Fruit fly (Drosophila melanogaster) whole organism, embryonic: ENCODE data around the gene Rchy1.

Experiments
- CG10267 ChIP-seq: fragments of 200-800 bp; sonication (Bioruptor generic); optimal IDR thresholded peaks from 2 replicates; lab custom pipeline; 2018; ENCODE audit warnings: missing biosample characterization, mild to moderate bottlenecking, missing genetic modification characterization, moderate library complexity
- CG10274 ChIP-seq: fragments of 200-800 bp; sonication (Bioruptor generic); optimal IDR thresholded peaks from 3 replicates; lab custom pipeline; 2017; ENCODE audit warnings: missing biosample characterization, mild to moderate bottlenecking, missing genetic modification characterization
- CG10321 ChIP-seq: fragments of 200-800 bp; sonication (Bioruptor generic); IDR thresholded peaks from 2 replicates; pipeline ENCODE4 v1.3.6; 2022; ENCODE audit warnings: missing biosample characterization, missing genetic modification characterization
- CG11560 ChIP-seq: fragments of 200-800 bp; sonication (Bioruptor generic); IDR thresholded peaks from 3 replicates; pipeline ENCODE4 v1.3.6; 2022; ENCODE audit warnings: missing biosample characterization, missing genetic modification characterization
- CG12155 ChIP-seq: fragments of 200-800 bp; sonication (Bioruptor generic); optimal IDR thresholded peaks from 3 replicates; lab custom pipeline; 2016; ENCODE audit warnings: missing biosample characterization, missing genetic modification characterization
- CG1233 ChIP-seq: fragments of 200-800 bp; sonication (Bioruptor generic); optimal IDR thresholded peaks from 4 replicates; lab custom pipeline; 2018; ENCODE audit warnings: missing biosample characterization, mild to moderate bottlenecking, missing genetic modification characterization
- CG12659 ChIP-seq: fragments of 200-800 bp; sonication (Bioruptor generic); optimal IDR thresholded peaks from 3 replicates; lab custom pipeline; 2017; ENCODE audit warnings: mild to moderate bottlenecking, missing biosample characterization, missing genetic modification reagents, missing genetic modification characterization
- CG15011 ChIP-seq: fragments of 200-800 bp; sonication (Bioruptor generic); optimal IDR thresholded peaks from 3 replicates; lab custom pipeline; 2018; ENCODE audit warnings: missing biosample characterization, mild to moderate bottlenecking, missing genetic modification characterization
- CG1529 ChIP-seq: fragments of 200-800 bp; sonication (Bioruptor generic); optimal IDR thresholded peaks from 3 replicates; lab custom pipeline; 2018; ENCODE audit warnings: missing biosample characterization, missing genetic modification characterization
- CG17385 ChIP-seq: fragments of 200-800 bp; sonication (Bioruptor generic); optimal IDR thresholded peaks from 3 replicates; lab custom pipeline; 2018; ENCODE audit warnings: missing biosample characterization, mild to moderate bottlenecking, missing genetic modification characterization
- CG17568 ChIP-seq: fragments of 200-800 bp; sonication (Bioruptor generic); optimal IDR thresholded peaks from 2 replicates; lab custom pipeline; 2018; ENCODE audit warnings: missing biosample characterization, mild to moderate bottlenecking, missing genetic modification characterization, moderate library complexity
- CG18764 ChIP-seq: fragments of 200-800 bp; sonication (Bioruptor generic); optimal IDR thresholded peaks from 3 replicates; lab custom pipeline; 2016; ENCODE audit warnings: missing biosample characterization, missing genetic modification characterization
- CG2202 ChIP-seq: fragments of 200-800 bp; sonication (Bioruptor generic); optimal IDR thresholded peaks from 2 replicates; lab custom pipeline; 2018; ENCODE audit warnings: missing biosample characterization, mild to moderate bottlenecking, missing genetic modification characterization
- CG33213 ChIP-seq: fragments of 200-800 bp; sonication (Bioruptor generic); optimal IDR thresholded peaks from 3 replicates; lab custom pipeline; 2016; ENCODE audit warnings: missing biosample characterization, missing genetic modification characterization
- CG4328 ChIP-seq: fragments of 200-800 bp; sonication (Bioruptor generic); optimal IDR thresholded peaks from 3 replicates; lab custom pipeline; 2017; ENCODE audit warnings: missing biosample characterization, missing genetic modification reagents, missing genetic modification characterization
- CG4404 ChIP-seq: fragments of 200-800 bp; sonication (Bioruptor generic); IDR thresholded peaks from 2 replicates; pipeline ENCODE4 v1.3.6; 2022; ENCODE audit warnings: missing biosample characterization, missing genetic modification characterization
- CG4854 ChIP-seq: fragments of 200-800 bp; sonication (Bioruptor generic); optimal IDR thresholded peaks from 2 replicates; lab custom pipeline; 2016; ENCODE audit warnings: missing biosample characterization, missing genetic modification characterization, inconsistent platforms
- CG6654 ChIP-seq: fragments of 200-800 bp; sonication (Bioruptor generic); optimal IDR thresholded peaks from 2 replicates; lab custom pipeline; 2017; ENCODE audit warnings: missing biosample characterization, mild to moderate bottlenecking, missing genetic modification characterization
- CG6854 ChIP-seq: fragments of 200-800 bp; sonication (Bioruptor generic); optimal IDR thresholded peaks from 3 replicates; lab custom pipeline; 2017; ENCODE audit warnings: missing biosample characterization, mild to moderate bottlenecking, missing genetic modification characterization
- CG8290 ChIP-seq, 3 experiments: fragments of 200-800 bp; sonication (Bioruptor generic); optimal IDR thresholded peaks; 2 replicates each; lab custom pipeline; 2016 to 2019; ENCODE audit warnings: missing biosample characterization in 3 of 3, missing genetic modification characterization in 3 of 3, mild to moderate bottlenecking in 2 of 3, moderate library complexity in 1 of 3
- CkIIα-i1 ChIP-seq: fragments of 200-800 bp; sonication (Bioruptor generic); IDR thresholded peaks from 2 replicates; pipeline ENCODE4 v1.3.6; 2022; ENCODE audit warnings: missing biosample characterization, missing genetic modification characterization
- Fer3 ChIP-seq: fragments of 200-800 bp; sonication (Bioruptor generic); optimal IDR thresholded peaks from 2 replicates; lab custom pipeline; 2018; ENCODE audit warnings: missing biosample characterization, mild to moderate bottlenecking, missing genetic modification characterization, moderate library complexity
- Gsc ChIP-seq: fragments of 200-800 bp; sonication (Bioruptor generic); IDR thresholded peaks from 2 replicates; pipeline ENCODE4 v1.3.6; 2022; ENCODE audit warnings: missing biosample characterization, missing genetic modification characterization
- MTF-1 ChIP-seq: fragments of 200-800 bp; sonication (Bioruptor generic); optimal IDR thresholded peaks from 2 replicates; lab custom pipeline; 2018; ENCODE audit warnings: missing biosample characterization, mild to moderate bottlenecking, missing genetic modification characterization, borderline replicate concordance
- Mes4 ChIP-seq: fragments of 200-800 bp; sonication (Bioruptor generic); optimal IDR thresholded peaks from 2 replicates; lab custom pipeline; 2016; ENCODE audit warnings: missing biosample characterization, missing genetic modification characterization
- NC2α ChIP-seq: fragments of 200-800 bp; sonication (Bioruptor generic); optimal IDR thresholded peaks from 2 replicates; lab custom pipeline; 2016; ENCODE audit warnings: missing biosample characterization, missing genetic modification characterization
- Sox100B ChIP-seq: fragments of 200-800 bp; sonication (Bioruptor generic); optimal IDR thresholded peaks from 3 replicates; lab custom pipeline; 2018; ENCODE audit warnings: missing biosample characterization, mild to moderate bottlenecking, missing genetic modification characterization
- Xbp1 ChIP-seq: fragments of 200-800 bp; sonication (Bioruptor generic); optimal IDR thresholded peaks from 3 replicates; lab custom pipeline; 2016; ENCODE audit warnings: missing biosample characterization, mild to moderate bottlenecking, missing genetic modification characterization
- ase ChIP-seq: fragments of 200-800 bp; sonication (Bioruptor generic); IDR thresholded peaks from 3 replicates; pipeline ENCODE4 v1.3.6; 2022; ENCODE audit warnings: missing biosample characterization, missing genetic modification characterization
- chif ChIP-seq, 2 experiments: fragments of 200-800 bp; sonication (Bioruptor generic); optimal IDR thresholded peaks; 3 replicates each; lab custom pipeline; 2016; ENCODE audit warnings: missing biosample characterization in 2 of 2, missing genetic modification characterization in 2 of 2
- chn ChIP-seq: fragments of 200-800 bp; sonication (Bioruptor generic); optimal IDR thresholded peaks from 2 replicates; lab custom pipeline; 2016; ENCODE audit warnings: missing biosample characterization, missing genetic modification characterization
- ci ChIP-seq: fragments of 200-800 bp; sonication (Bioruptor generic); IDR thresholded peaks from 3 replicates; pipeline ENCODE4 v1.3.6; 2022; ENCODE audit warnings: missing biosample characterization, missing genetic modification characterization
- dan ChIP-seq: fragments of 200-800 bp; sonication (Bioruptor generic); IDR thresholded peaks from 2 replicates; pipeline ENCODE4 v1.3.6; 2022; ENCODE audit warnings: missing biosample characterization, missing genetic modification characterization
- danr ChIP-seq: fragments of 200-800 bp; sonication (Bioruptor generic); IDR thresholded peaks from 2 replicates; pipeline ENCODE4 v1.3.6; 2022; ENCODE audit warnings: missing biosample characterization, missing genetic modification characterization
- dmrt11E ChIP-seq: fragments of 200-800 bp; sonication (Bioruptor generic); optimal IDR thresholded peaks from 3 replicates; lab custom pipeline; 2018; ENCODE audit warnings: missing biosample characterization, mild to moderate bottlenecking, missing genetic modification characterization, moderate library complexity
- dpn ChIP-seq, 2 experiments: fragments of 200-800 bp; sonication (Bioruptor generic); optimal IDR thresholded peaks; 3 replicates each; lab custom pipeline; 2016; ENCODE audit warnings: missing biosample characterization in 2 of 2, missing genetic modification characterization in 2 of 2
- esg ChIP-seq: fragments of 200-800 bp; sonication (Bioruptor generic); conservative IDR thresholded peaks from 2 replicates; pipeline ENCODE4 v1.3.6; 2022; ENCODE audit warnings: missing biosample characterization, missing genetic modification characterization
- fd64A ChIP-seq: fragments of 200-800 bp; sonication (Bioruptor generic); optimal IDR thresholded peaks from 3 replicates; lab custom pipeline; 2018; ENCODE audit warnings: missing biosample characterization, mild to moderate bottlenecking, missing genetic modification characterization
- fd96Cb ChIP-seq: fragments of 200-800 bp; sonication (Bioruptor generic); optimal IDR thresholded peaks from 2 replicates; lab custom pipeline; 2018; ENCODE audit warnings: missing biosample characterization, mild to moderate bottlenecking, missing genetic modification characterization, moderate library complexity
- gce ChIP-seq: fragments of 200-800 bp; sonication (Bioruptor generic); IDR thresholded peaks from 3 replicates; pipeline ENCODE4 v1.3.6; 2022; ENCODE audit warnings: missing biosample characterization, missing genetic modification characterization
- hbn ChIP-seq: fragments of 200-800 bp; sonication (Bioruptor generic); IDR thresholded peaks from 2 replicates; pipeline ENCODE4 v1.3.6; 2022; ENCODE audit warnings: missing biosample characterization, missing genetic modification characterization; ENCODE audit not compliant: partially characterized antibody
- lab ChIP-seq: fragments of 200-800 bp; sonication (Bioruptor generic); optimal IDR thresholded peaks from 3 replicates; lab custom pipeline; 2017; ENCODE audit warnings: missing biosample characterization, missing genetic modification characterization, mild to moderate bottlenecking, moderate library complexity, missing genetic modification reagents
- rib ChIP-seq: fragments of 200-800 bp; sonication (Bioruptor generic); IDR thresholded peaks from 2 replicates; pipeline ENCODE4 v1.3.6; 2022; ENCODE audit warnings: missing biosample characterization, missing genetic modification characterization
- row ChIP-seq: fragments of 200-800 bp; sonication (Bioruptor generic); IDR thresholded peaks from 3 replicates; pipeline ENCODE4 v1.3.6; 2022; ENCODE audit warnings: missing biosample characterization, missing genetic modification characterization
- seq ChIP-seq: fragments of 200-800 bp; sonication (Bioruptor generic); IDR thresholded peaks from 2 replicates; pipeline ENCODE4 v1.3.6; 2022; ENCODE audit warnings: missing biosample characterization, missing genetic modification characterization
- slbo ChIP-seq: fragments of 200-800 bp; sonication (Bioruptor generic); IDR thresholded peaks from 2 replicates; pipeline ENCODE4 v1.3.6; 2022; ENCODE audit warnings: missing biosample characterization, missing genetic modification characterization
- tna ChIP-seq: fragments of 200-800 bp; sonication (Bioruptor generic); IDR thresholded peaks from 2 replicates; pipeline ENCODE4 v1.3.6; 2022; ENCODE audit warnings: missing biosample characterization, missing genetic modification characterization; ENCODE audit not compliant: partially characterized antibody
- twi ChIP-seq: fragments of 200-800 bp; optimal IDR thresholded peaks from 2 replicates; lab custom pipeline; 2019; ENCODE audit warnings: missing biosample characterization, mild to moderate bottlenecking, missing genetic modification characterization, moderate library complexity
- yki ChIP-seq: fragments of >200 bp; optimal IDR thresholded peaks from 3 replicates; lab custom pipeline; 2018
- zf30C ChIP-seq: fragments of 200-800 bp; sonication (Bioruptor generic); optimal IDR thresholded peaks from 3 replicates; lab custom pipeline; 2018; ENCODE audit warnings: missing biosample characterization, mild to moderate bottlenecking, missing genetic modification characterization

Gene Rchy1

DNA sequence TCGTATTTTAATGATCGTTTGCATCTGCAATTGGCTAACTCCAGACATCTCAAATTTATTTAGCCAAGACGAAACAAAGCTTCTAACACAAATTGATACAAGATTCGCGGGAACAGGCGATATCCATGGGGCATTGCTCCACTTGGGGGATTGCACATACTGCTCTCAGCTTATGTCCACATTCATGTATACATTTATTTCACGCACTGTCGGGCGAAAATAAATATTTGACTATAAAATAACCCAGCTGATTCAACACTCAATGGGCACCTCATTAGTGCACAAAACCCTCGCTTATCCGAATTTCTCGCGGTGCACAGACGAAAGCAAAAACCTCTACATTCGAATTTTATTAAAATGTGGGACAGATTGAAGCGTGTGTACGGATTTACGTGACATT is 4.0 kb downstream of the Rchy1 start (continued):
- peak; percentile 1 for TF ChIP-seq CG2202 (tag; lab: Kevin White, UChicago)
- no peak for TF ChIP-seq CG4404
- TF ChIP-seq CkIIα-i1 (GFP tag; lab: Robert Waterston, UW): no peak
- TF ChIP-seq CG11560 (tag; lab: Robert Waterston, UW): no peak
- TF ChIP-seq Mes4 (GFP tag; lab: Kevin White, UChicago): no peak
- peak; percentile 23 for TF ChIP-seq CG4854 (GFP tag; lab: Kevin White, UChicago)
- TF ChIP-seq tna (GFP tag; lab: Robert Waterston, UW): no peak
- no peak for TF ChIP-seq NC2α (GFP tag; lab: Kevin White, UChicago)
- peak; percentile 18 for TF ChIP-seq CG12659 (GFP tag; lab: Kevin White, UChicago)
- TF ChIP-seq gce (GFP tag; lab: Robert Waterston, UW): no peak
- TF ChIP-seq slbo (GFP tag; lab: Robert Waterston, UW): no peak
- no peak for TF ChIP-seq hbn
- no peak for TF ChIP-seq twi (tag; lab: Kevin White, UChicago)
- peak; percentile 18 for TF ChIP-seq zf30C (GFP tag; lab: Kevin White, UChicago)
- TF ChIP-seq Sox100B (GFP tag; lab: Kevin White, UChicago): peak; percentile 47
- no peak for TF ChIP-seq CG10267
- no peak for TF ChIP-seq chn (GFP tag; lab: Kevin White, UChicago)
- peak; percentile 52 for TF ChIP-seq CG1529 (GFP tag; lab: Kevin White, UChicago)
- no peak for TF ChIP-seq CG10321 (GFP tag; lab: Robert Waterston, UW)
- TF ChIP-seq CG12155 (GFP tag; lab: Kevin White, UChicago): no peak
- TF ChIP-seq chif (GFP tag; optimal IDR thresholded peaks at IDR 0.05; lab: Kevin White, UChicago): peak in 1 of 2 experiments; percentile 34
- peak; percentile 36; the same call in 1 of the 3 replicates for TF ChIP-seq ase (GFP tag; lab: Robert Waterston, UW)
- TF ChIP-seq CG18764 (GFP tag; lab: Kevin White, UChicago): no peak
- TF ChIP-seq lab (GFP tag; lab: Kevin White, UChicago): peak; percentile 72
- TF ChIP-seq CG33213 (GFP tag; lab: Kevin White, UChicago): peak; percentile 33
- TF ChIP-seq CG15011 (GFP tag; lab: Kevin White, UChicago): no peak
- TF ChIP-seq Gsc: no peak
- TF ChIP-seq CG4328: peak; percentile 25
- TF ChIP-seq Xbp1 (GFP tag; lab: Kevin White, UChicago): no peak
- TF ChIP-seq fd64A (GFP tag; lab: Kevin White, UChicago): peak; percentile 63
- TF ChIP-seq esg (GFP tag; lab: Robert Waterston, UW): no peak
- peak; percentile 16 for TF ChIP-seq CG10274
- no peak for TF ChIP-seq dan
- TF ChIP-seq ci (GFP tag; lab: Robert Waterston, UW): peak; percentile 67; the same call in 2 of the 3 replicates
- peak in 1 of 2 experiments; percentile 20 for TF ChIP-seq dpn (GFP tag; optimal IDR thresholded peaks at IDR 0.05; lab: Kevin White, UChicago)
- TF ChIP-seq Fer3: peak; percentile 37
- no peak for TF ChIP-seq CG6654 (GFP tag; lab: Kevin White, UChicago)
- TF ChIP-seq danr (GFP tag; lab: Robert Waterston, UW): no peak
- TF ChIP-seq row (GFP tag; lab: Robert Waterston, UW): 0 out of 3 replicates have a peak, but pooled peaks have one; percentile 9
- no peak for TF ChIP-seq seq
- TF ChIP-seq CG1233 (GFP tag; lab: Kevin White, UChicago): peak; percentile 7
- TF ChIP-seq fd96Cb (tag; lab: Kevin White, UChicago): no peak
- TF ChIP-seq CG6854 (GFP tag; lab: Kevin White, UChicago): peak; percentile 35
- TF ChIP-seq CG8290 (GFP tag; optimal IDR thresholded peaks at IDR 0.05; lab: Kevin White, UChicago): no peak
- peak; percentile 28 to 58 for TF ChIP-seq CG8290 (tag; optimal IDR thresholded peaks at IDR 0.05; lab: Kevin White, UChicago)
- TF ChIP-seq MTF-1 (GFP tag; lab: Kevin White, UChicago): peak; percentile 50
- no peak for TF ChIP-seq yki (lab: Kevin White, UChicago)
- TF ChIP-seq CG17568 (GFP tag; lab: Kevin White, UChicago): peak; percentile 54
- TF ChIP-seq dmrt11E (tag; lab: Kevin White, UChicago): peak; percentile 1
- TF ChIP-seq CG17385: peak; percentile 17
- no peak for TF ChIP-seq rib (GFP tag; lab: Robert Waterston, UW)
